Comparison of ENCODE assay signal across 4 fruit fly cellular contexts in genomic region chr3R:21839636-21840035, dm6.
A peak's percentile ranks its signal among the peaks of the same experiment; 100 is the strongest.
TF ChIP-seq lines count a peak whose summit lies in the region.

No protein-coding gene starts in this region.

TF ChIP-seq in whole organism, adult, 20 proteins besides CTCF, POLR2A, EP300 and RAD21 (continued from another document):
- TF ChIP-seq tj (GFP tag; optimal IDR thresholded peaks at IDR 0.05; lab: Kevin White, UChicago) = peak; percentile 12

TF ChIP-seq in whole organism, embryonic, 481 proteins besides CTCF, POLR2A, EP300 and RAD21 (continued from another document and continues in another):
- peak; percentile 53 for TF ChIP-seq D19A (tag; optimal IDR thresholded peaks at IDR 0.05; lab: Kevin White, UChicago)
- TF ChIP-seq CG17359 (tag; optimal IDR thresholded peaks at IDR 0.05; lab: Kevin White, UChicago) = peak; percentile 9
- TF ChIP-seq CG13424 (tag; optimal IDR thresholded peaks at IDR 0.05; lab: Kevin White, UChicago) = peak; percentile 61
- peak; percentile 35; the same call in 1 of the 2 replicates for TF ChIP-seq CG6689 (GFP tag; IDR thresholded peaks at IDR 0.05; lab: Robert Waterston, UW)
- TF ChIP-seq Usf (GFP tag; optimal IDR thresholded peaks at IDR 0.05; lab: Kevin White, UChicago) = no peak
- peak; percentile 18 for TF ChIP-seq CG17385 (GFP tag; optimal IDR thresholded peaks at IDR 0.05; lab: Kevin White, UChicago)
- peak; percentile 38 for TF ChIP-seq CG12391 (tag; optimal IDR thresholded peaks at IDR 0.05; lab: Kevin White, UChicago)
- peak; percentile 37; the same call in 1 of the 2 replicates for TF ChIP-seq Drgx (GFP tag; IDR thresholded peaks at IDR 0.05; lab: Robert Waterston, UW)
- TF ChIP-seq CG15269 (tag; optimal IDR thresholded peaks at IDR 0.05; lab: Kevin White, UChicago) = peak; percentile 38
- TF ChIP-seq CG1233 (GFP tag; optimal IDR thresholded peaks at IDR 0.05; lab: Kevin White, UChicago) = peak; percentile 34
- 0 out of 3 replicates have a peak, but pooled peaks have one; percentile 15 for TF ChIP-seq row (GFP tag; IDR thresholded peaks at IDR 0.05; lab: Robert Waterston, UW)
- TF ChIP-seq Optix (GFP tag; IDR thresholded peaks at IDR 0.05; lab: Robert Waterston, UW) = no peak
- TF ChIP-seq CG7839 (tag; optimal IDR thresholded peaks at IDR 0.05; lab: Kevin White, UChicago) = peak; percentile 40
- TF ChIP-seq gem (tag; optimal IDR thresholded peaks at IDR 0.05; lab: Kevin White, UChicago) = peak; percentile 64
- peak; percentile 12; the same call in 1 of the 2 replicates for TF ChIP-seq Xrp1 (GFP tag; IDR thresholded peaks at IDR 0.05; lab: Robert Waterston, UW)
- TF ChIP-seq CG6854 (GFP tag; optimal IDR thresholded peaks at IDR 0.05; lab: Kevin White, UChicago) = peak; percentile 33
- peak in 1 of 2 experiments; percentile 73 for TF ChIP-seq Hr51 (GFP tag; optimal IDR thresholded peaks at IDR 0.05; lab: Kevin White, UChicago)
- TF ChIP-seq CG2202 (tag; optimal IDR thresholded peaks at IDR 0.05; lab: Kevin White, UChicago) = no peak
- peak; percentile 20 for TF ChIP-seq nmo (GFP tag; optimal IDR thresholded peaks at IDR 0.05; lab: Kevin White, UChicago)
- peak; percentile 30 for TF ChIP-seq CG4424 (GFP tag; optimal IDR thresholded peaks at IDR 0.05; lab: Kevin White, UChicago)
- peak; percentile 73 for TF ChIP-seq CG2678 (tag; optimal IDR thresholded peaks at IDR 0.05; lab: Kevin White, UChicago)
- TF ChIP-seq Hmx (GFP tag; optimal IDR thresholded peaks at IDR 0.05; lab: Kevin White, UChicago) = no peak
- TF ChIP-seq CG12659 (GFP tag; optimal IDR thresholded peaks at IDR 0.05; lab: Kevin White, UChicago) = peak; percentile 11
- TF ChIP-seq kah (GFP tag; optimal IDR thresholded peaks at IDR 0.05; lab: Kevin White, UChicago) = peak; percentile 10
- no peak for TF ChIP-seq CG6175 (GFP tag; IDR thresholded peaks at IDR 0.05; lab: Robert Waterston, UW)
- TF ChIP-seq BtbVII (GFP tag; optimal IDR thresholded peaks at IDR 0.05; lab: Kevin White, UChicago) = peak; percentile 33
- TF ChIP-seq Sox100B (GFP tag; optimal IDR thresholded peaks at IDR 0.05; lab: Kevin White, UChicago) = peak; percentile 65
- peak; percentile 53 for TF ChIP-seq Sox102F (GFP tag; optimal IDR thresholded peaks at IDR 0.05; lab: Kevin White, UChicago)
- peak in 1 of 3 experiments; percentile 31 for TF ChIP-seq lola (GFP tag; optimal IDR thresholded peaks at IDR 0.05; lab: Kevin White, UChicago)
- no peak for TF ChIP-seq CG7987 (GFP tag; optimal IDR thresholded peaks at IDR 0.05; lab: Kevin White, UChicago)
- peak; percentile 6 for TF ChIP-seq CG9437 (GFP tag; optimal IDR thresholded peaks at IDR 0.05; lab: Kevin White, UChicago)
- peak; percentile 37 for TF ChIP-seq CG14710 (tag; optimal IDR thresholded peaks at IDR 0.05; lab: Kevin White, UChicago)
- TF ChIP-seq CG2712 (tag; optimal IDR thresholded peaks at IDR 0.05; lab: Kevin White, UChicago) = peak; percentile 52
- no peak for TF ChIP-seq ham (GFP tag; IDR thresholded peaks at IDR 0.05; lab: Robert Waterston, UW)
- no peak for TF ChIP-seq sd (tag; optimal IDR thresholded peaks at IDR 0.05; lab: Kevin White, UChicago)
- no peak for TF ChIP-seq Adf1 (GFP tag; IDR thresholded peaks at IDR 0.05; lab: Robert Waterston, UW)
- peak; percentile 36 for TF ChIP-seq unpg (GFP tag; optimal IDR thresholded peaks at IDR 0.05; lab: Kevin White, UChicago)
- TF ChIP-seq CG9727 (GFP tag; optimal IDR thresholded peaks at IDR 0.05; lab: Kevin White, UChicago) = peak; percentile 13
- peak; percentile 37 for TF ChIP-seq CG10147 (GFP tag; optimal IDR thresholded peaks at IDR 0.05; lab: Kevin White, UChicago)
- TF ChIP-seq tap (tag; optimal IDR thresholded peaks at IDR 0.05; lab: Kevin White, UChicago) = peak; percentile 27
- TF ChIP-seq pan (optimal IDR thresholded peaks at IDR 0.05; lab: Kevin White, UChicago) = no peak
- no peak for TF ChIP-seq pan (GFP tag; optimal IDR thresholded peaks at IDR 0.05 in 1 of 2, IDR thresholded peaks at IDR 0.05 in 1 of 2)
- no peak for TF ChIP-seq scrt (GFP tag; optimal IDR thresholded peaks at IDR 0.05; lab: Kevin White, UChicago)

TF ChIP-seq in whole organism, prepupa, 60 proteins besides CTCF, POLR2A, EP300 and RAD21 (continued from another document):
- TF ChIP-seq CG34406 (GFP tag; optimal IDR thresholded peaks at IDR 0.05; lab: Kevin White, UChicago) = peak; percentile 86
- peak; percentile 80 for TF ChIP-seq CG10631 (GFP tag; optimal IDR thresholded peaks at IDR 0.05; lab: Kevin White, UChicago)
- TF ChIP-seq Hr39 (GFP tag; optimal IDR thresholded peaks at IDR 0.05; lab: Kevin White, UChicago) = no peak
- no peak for TF ChIP-seq fkh (GFP tag; optimal IDR thresholded peaks at IDR 0.05; lab: Kevin White, UChicago)
- TF ChIP-seq Smox (GFP tag; optimal IDR thresholded peaks at IDR 0.05; lab: Kevin White, UChicago) = peak; percentile 41
- TF ChIP-seq Gug (GFP tag; IDR thresholded peaks at IDR 0.05; lab: Robert Waterston, UW) = no peak
- no peak for TF ChIP-seq fd85E (GFP tag; optimal IDR thresholded peaks at IDR 0.05; lab: Kevin White, UChicago)
- peak; percentile 16 for TF ChIP-seq CG8319 (GFP tag; optimal IDR thresholded peaks at IDR 0.05; lab: Kevin White, UChicago)
- TF ChIP-seq CG10669 (GFP tag; optimal IDR thresholded peaks at IDR 0.05; lab: Kevin White, UChicago) = peak; percentile 74
- TF ChIP-seq CG8119 (GFP tag; IDR thresholded peaks at IDR 0.05; lab: Robert Waterston, UW) = peak; percentile 80; the same call in 2 of the 3 replicates
- TF ChIP-seq Eip93F (GFP tag; optimal IDR thresholded peaks at IDR 0.05; lab: Kevin White, UChicago) = no peak
- no peak for TF ChIP-seq cyc (GFP tag; optimal IDR thresholded peaks at IDR 0.05; lab: Kevin White, UChicago)
- TF ChIP-seq Sox14 (GFP tag; optimal IDR thresholded peaks at IDR 0.05; lab: Kevin White, UChicago) = no peak
- TF ChIP-seq Blimp-1 (GFP tag; optimal IDR thresholded peaks at IDR 0.05; lab: Kevin White, UChicago) = peak; percentile 12
- TF ChIP-seq dsx (GFP tag; optimal IDR thresholded peaks at IDR 0.05; lab: Kevin White, UChicago; ENCODE audit: poor library complexity, severe bottlenecking) = peak; percentile 91
- peak; percentile 10 for TF ChIP-seq CG1621 (tag; optimal IDR thresholded peaks at IDR 0.05; lab: Kevin White, UChicago)
- TF ChIP-seq CG11762 (GFP tag; optimal IDR thresholded peaks at IDR 0.05; lab: Kevin White, UChicago; ENCODE audit: insufficient read depth) = peak; percentile 20
- TF ChIP-seq CG16779 (tag; optimal IDR thresholded peaks at IDR 0.05; lab: Kevin White, UChicago) = peak; percentile 35
- peak; percentile 75 to 88 for TF ChIP-seq ss (GFP tag; optimal IDR thresholded peaks at IDR 0.05; lab: Kevin White, UChicago)
- peak; percentile 19 for TF ChIP-seq CG7368 (GFP tag; optimal IDR thresholded peaks at IDR 0.05; lab: Kevin White, UChicago)
- TF ChIP-seq vri (GFP tag; optimal IDR thresholded peaks at IDR 0.05; lab: Kevin White, UChicago) = no peak
- TF ChIP-seq Eip75B (GFP tag; optimal IDR thresholded peaks at IDR 0.05; lab: Kevin White, UChicago) = peak; percentile 18
- TF ChIP-seq CG3919 (GFP tag; optimal IDR thresholded peaks at IDR 0.05; lab: Kevin White, UChicago) = peak; percentile 68
- peak; percentile 26 for TF ChIP-seq Lpt (GFP tag; optimal IDR thresholded peaks at IDR 0.05; lab: Kevin White, UChicago)
- no peak for TF ChIP-seq CG11294 (GFP tag; IDR thresholded peaks at IDR 0.05; lab: Robert Waterston, UW)
- TF ChIP-seq CG8632 (GFP tag; optimal IDR thresholded peaks at IDR 0.05; lab: Kevin White, UChicago) = peak; percentile 87
- TF ChIP-seq OdsH (GFP tag; optimal IDR thresholded peaks at IDR 0.05; lab: Kevin White, UChicago) = peak; percentile 69
- peak; percentile 91 for TF ChIP-seq Ets96B (tag; optimal IDR thresholded peaks at IDR 0.05; lab: Kevin White, UChicago)
- peak; percentile 17 for TF ChIP-seq fd59A (GFP tag; optimal IDR thresholded peaks at IDR 0.05; lab: Kevin White, UChicago)
- TF ChIP-seq achi (GFP tag; optimal IDR thresholded peaks at IDR 0.05; lab: Kevin White, UChicago) = peak; percentile 82
- TF ChIP-seq acj6 (GFP tag; optimal IDR thresholded peaks at IDR 0.05; lab: Kevin White, UChicago) = peak; percentile 72
- peak; percentile 88 for TF ChIP-seq CG6276 (GFP tag; optimal IDR thresholded peaks at IDR 0.05; lab: Kevin White, UChicago)
- peak; percentile 64 for TF ChIP-seq esn (GFP tag; optimal IDR thresholded peaks at IDR 0.05; lab: Kevin White, UChicago)
- peak; percentile 12 for TF ChIP-seq CG6792 (GFP tag; optimal IDR thresholded peaks at IDR 0.05; lab: Kevin White, UChicago)
- peak; percentile 90 for TF ChIP-seq Eip78C (GFP tag; lab: Kevin White, UChicago)
- TF ChIP-seq Ets21C (GFP tag; optimal IDR thresholded peaks at IDR 0.05; lab: Kevin White, UChicago) = no peak
- TF ChIP-seq CG31627 (GFP tag; optimal IDR thresholded peaks at IDR 0.05; lab: Kevin White, UChicago) = peak; percentile 23
- no peak for TF ChIP-seq CG6854 (GFP tag; optimal IDR thresholded peaks at IDR 0.05; lab: Kevin White, UChicago)
- TF ChIP-seq Met (GFP tag; optimal IDR thresholded peaks at IDR 0.05; lab: Kevin White, UChicago) = peak; percentile 24
- TF ChIP-seq CG32006 (GFP tag; optimal IDR thresholded peaks at IDR 0.05; lab: Kevin White, UChicago) = peak; percentile 79
TF ChIP-seq in whole organism, prepupa: peak in this region for 42.

TF ChIP-seq in whole organism, wandering third instar larva, 38 proteins besides CTCF, POLR2A, EP300 and RAD21 (continued from another document):
- TF ChIP-seq GATAd (GFP tag; optimal IDR thresholded peaks at IDR 0.05; lab: Kevin White, UChicago) (no peak), pan (optimal IDR thresholded peaks at IDR 0.05; lab: Kevin White, UChicago) (no peak), Hr83 (GFP tag; optimal IDR thresholded peaks at IDR 0.05; lab: Kevin White, UChicago; ENCODE audit: poor library complexity, severe bottlenecking) (no peak), sv (GFP tag; optimal IDR thresholded peaks at IDR 0.05; lab: Kevin White, UChicago) (no peak), psq (GFP tag; optimal IDR thresholded peaks at IDR 0.05; lab: Kevin White, UChicago) (peak; percentile 4), Vsx2 (GFP tag; optimal IDR thresholded peaks at IDR 0.05; lab: Kevin White, UChicago; ENCODE audit: partially characterized antibody) (no peak), ey (GFP tag; optimal IDR thresholded peaks at IDR 0.05; lab: Kevin White, UChicago) (no peak), brk (GFP tag; optimal IDR thresholded peaks at IDR 0.05; lab: Kevin White, UChicago) (no peak), usp (GFP tag; optimal IDR thresholded peaks at IDR 0.05; lab: Kevin White, UChicago) (no peak), CG9705 (GFP tag; optimal IDR thresholded peaks at IDR 0.05; lab: Kevin White, UChicago) (no peak)
TF ChIP-seq in whole organism, wandering third instar larva: peak in this region for 7.
